Fruit fly (Drosophila melanogaster) ovary, adult (tissue): Measurements from ENCODE around the gene CG45080.

Experiments
- CG17801 ChIP-seq: fragments of 200-800 bp; optimal IDR thresholded peaks from 2 replicates; lab custom pipeline; 2019; ENCODE audit warnings: missing biosample characterization, mild to moderate bottlenecking, missing genetic modification characterization, moderate library complexity; ENCODE audit not compliant: partially characterized antibody

CG45080 gene

dm6 chr3R:13309133-13309711 lies 9.8 kb downstream of the CG45080 start:
- no peak for TF ChIP-seq CG17801 (GFP tag; lab: Kevin White, UChicago)

- no peak for TF ChIP-seq CG17801 (GFP tag; lab: Kevin White, UChicago)
Observed at dm6 chr3R:13306595-13306994, 12.5 kb downstream of the CG45080 start.

dm6 chr3R:13305318-13305899 lies 13.7 kb downstream of the CG45080 start:
- TF ChIP-seq CG17801 (GFP tag; lab: Kevin White, UChicago) = no peak

dm6 chr3R:13304512-13305069 lies 14.5 kb downstream of the CG45080 start:
- no peak for TF ChIP-seq CG17801 (GFP tag; lab: Kevin White, UChicago)

dm6 chr3R:13303126-13303525 lies 15.9 kb downstream of the CG45080 start, which contains the start of gene CG43208:
CG43208 (plus strand) TSS chr3R:13303426.
- no peak for TF ChIP-seq CG17801 (GFP tag; lab: Kevin White, UChicago)

dm6 chr3R:13302348-13302747 lies 16.7 kb downstream of the CG45080 start, which contains the start of gene CG32473:
CG32473 (plus strand) TSS chr3R:13302648.
- no peak for TF ChIP-seq CG17801 (GFP tag; lab: Kevin White, UChicago)

- TF ChIP-seq CG17801 (GFP tag; lab: Kevin White, UChicago) = no peak
Observed at dm6 chr3R:13298114-13298818, 20.8 kb downstream of the CG45080 start, which contains the start of gene CG8774. CG8774 (plus strand) TSS chr3R:13298768.

- no peak for TF ChIP-seq CG17801 (GFP tag; lab: Kevin White, UChicago)
Observed at dm6 chr3R:13294461-13294860, 24.6 kb downstream of the CG45080 start, which contains the start of gene CG8773. CG8773 (plus strand) TSS chr3R:13294748.

- TF ChIP-seq CG17801 (GFP tag; lab: Kevin White, UChicago) = no peak
Observed at dm6 chr3R:13293148-13293756, 25.8 kb downstream of the CG45080 start, which contains the start of gene wntD. wntD (minus strand) TSS chr3R:13293198.

- no peak for TF ChIP-seq CG17801 (GFP tag; lab: Kevin White, UChicago)
Observed at dm6 chr3R:13290329-13290728, 28.7 kb downstream of the CG45080 start, which contains the start of gene Osi22. Osi22 (plus strand) TSS chr3R:13290629.

- no peak for TF ChIP-seq CG17801 (GFP tag; lab: Kevin White, UChicago)
Observed at dm6 chr3R:13288763-13289312, 30.2 kb downstream of the CG45080 start, which contains the start of gene apn. apn (minus strand) TSS chr3R:13288813.

dm6 chr3R:13286118-13286579 lies 32.9 kb downstream of the CG45080 start, which contains the start of gene CG15888:
CG15888 (minus strand) TSS chr3R:13286529.
- no peak for TF ChIP-seq CG17801 (GFP tag; lab: Kevin White, UChicago)

- no peak for TF ChIP-seq CG17801 (GFP tag; lab: Kevin White, UChicago)
Observed at dm6 chr3R:13285110-13285509, 34.0 kb downstream of the CG45080 start.

- no peak for TF ChIP-seq CG17801 (GFP tag; lab: Kevin White, UChicago)
Observed at dm6 chr3R:13279419-13279818, 39.7 kb downstream of the CG45080 start, which contains the start of gene CG8630. CG8630 (plus strand) TSS chr3R:13279721.
